Fruit fly (Drosophila melanogaster) whole organism, embryonic: Measurements from ENCODE around the gene Mdh1.

Experiments
- Asciz ChIP-seq: fragments of 200-800 bp; sonication (Bioruptor generic); optimal IDR thresholded peaks from 2 replicates; lab custom pipeline; 2017; ENCODE audit warnings: missing biosample characterization, mild to moderate bottlenecking, missing genetic modification characterization, missing genetic modification reagents
- Bgb ChIP-seq: fragments of 200-800 bp; sonication (Bioruptor generic); IDR thresholded peaks from 2 replicates; pipeline ENCODE4 v1.3.6; 2022; ENCODE audit warnings: missing biosample characterization, missing genetic modification characterization; ENCODE audit not compliant: partially characterized antibody
- CG10366 ChIP-seq: fragments of 200-800 bp; sonication (Bioruptor generic); IDR thresholded peaks from 2 replicates; pipeline ENCODE4 v1.3.6; 2022; ENCODE audit warnings: missing biosample characterization, missing genetic modification characterization
- CG10565 ChIP-seq: fragments of 200-800 bp; sonication (Bioruptor generic); optimal IDR thresholded peaks from 3 replicates; lab custom pipeline; 2016; ENCODE audit warnings: missing biosample characterization, mild to moderate bottlenecking, missing genetic modification characterization
- CG12071 ChIP-seq: fragments of 200-800 bp; sonication (Bioruptor generic); optimal IDR thresholded peaks from 3 replicates; lab custom pipeline; 2018; ENCODE audit warnings: missing biosample characterization, mild to moderate bottlenecking, missing genetic modification characterization
- CG12104 ChIP-seq: fragments of 200-800 bp; sonication (Bioruptor generic); optimal IDR thresholded peaks from 3 replicates; lab custom pipeline; 2016; ENCODE audit warnings: missing biosample characterization, missing genetic modification characterization
- CG14050 ChIP-seq: fragments of 200-800 bp; sonication (Bioruptor generic); IDR thresholded peaks from 3 replicates; pipeline ENCODE4 v1.3.6; 2022; ENCODE audit warnings: missing biosample characterization, missing genetic modification characterization
- CG15073 ChIP-seq: fragments of 200-800 bp; sonication (Bioruptor generic); optimal IDR thresholded peaks from 2 replicates; lab custom pipeline; 2016; ENCODE audit warnings: missing biosample characterization, missing genetic modification characterization
- CG15601 ChIP-seq: fragments of 200-800 bp; sonication (Bioruptor generic); optimal IDR thresholded peaks from 3 replicates; lab custom pipeline; 2019; ENCODE audit warnings: missing biosample characterization, mild to moderate bottlenecking, missing genetic modification characterization, moderate library complexity
- CG17186 ChIP-seq: fragments of 200-800 bp; sonication (Bioruptor generic); optimal IDR thresholded peaks from 3 replicates; lab custom pipeline; 2017; ENCODE audit warnings: missing biosample characterization, missing genetic modification reagents, missing genetic modification characterization
- CG17568 ChIP-seq: fragments of 200-800 bp; sonication (Bioruptor generic); optimal IDR thresholded peaks from 2 replicates; lab custom pipeline; 2018; ENCODE audit warnings: missing biosample characterization, mild to moderate bottlenecking, missing genetic modification characterization, moderate library complexity
- CG32767 ChIP-seq: fragments of 200-800 bp; sonication (Bioruptor generic); IDR thresholded peaks from 2 replicates; pipeline ENCODE4 v1.3.6; 2022; ENCODE audit warnings: missing biosample characterization, missing genetic modification characterization
- CG32772 ChIP-seq: fragments of 200-800 bp; sonication (Bioruptor generic); IDR thresholded peaks from 2 replicates; pipeline ENCODE4 v1.3.6; 2022; ENCODE audit warnings: missing biosample characterization, missing genetic modification characterization
- CG4360 ChIP-seq: fragments of 200-800 bp; sonication (Bioruptor generic); IDR thresholded peaks from 2 replicates; pipeline ENCODE4 v1.3.6; 2022; ENCODE audit warnings: missing biosample characterization, missing genetic modification characterization
- CG5245 ChIP-seq: fragments of 200-800 bp; sonication (Bioruptor generic); optimal IDR thresholded peaks from 3 replicates; lab custom pipeline; 2016; ENCODE audit warnings: missing biosample characterization, missing genetic modification characterization
- CG7271 ChIP-seq: fragments of 200-800 bp; sonication (Bioruptor generic); optimal IDR thresholded peaks from 2 replicates; lab custom pipeline; 2018; ENCODE audit warnings: missing biosample characterization, mild to moderate bottlenecking, missing genetic modification characterization, moderate library complexity
- CG7556 ChIP-seq: fragments of 200-800 bp; sonication (Bioruptor generic); optimal IDR thresholded peaks from 2 replicates; lab custom pipeline; 2017; ENCODE audit warnings: missing biosample characterization, mild to moderate bottlenecking, missing genetic modification characterization
- CG7745 ChIP-seq: fragments of 200-800 bp; sonication (Bioruptor generic); optimal IDR thresholded peaks from 2 replicates; lab custom pipeline; 2018; ENCODE audit warnings: missing biosample characterization, mild to moderate bottlenecking, missing genetic modification characterization, moderate library complexity
- CG7928 ChIP-seq: fragments of 200-800 bp; sonication (Bioruptor generic); optimal IDR thresholded peaks from 2 replicates; lab custom pipeline; 2017; ENCODE audit warnings: missing biosample characterization, mild to moderate bottlenecking, missing genetic modification characterization
- CG8281 ChIP-seq: fragments of 200-800 bp; sonication (Bioruptor generic); optimal IDR thresholded peaks from 2 replicates; lab custom pipeline; 2018; ENCODE audit warnings: missing biosample characterization, mild to moderate bottlenecking, missing genetic modification characterization, moderate library complexity
- CG8359 ChIP-seq: fragments of 200-800 bp; sonication (Bioruptor generic); optimal IDR thresholded peaks from 2 replicates; lab custom pipeline; 2017; ENCODE audit warnings: missing biosample characterization, mild to moderate bottlenecking, missing genetic modification characterization, borderline replicate concordance
- CG8765 ChIP-seq: fragments of 200-800 bp; sonication (Bioruptor generic); IDR thresholded peaks from 2 replicates; pipeline ENCODE4 v1.3.6; 2022; ENCODE audit warnings: missing biosample characterization, missing genetic modification characterization
- Dad ChIP-seq: fragments of 200-800 bp; sonication (Bioruptor generic); optimal IDR thresholded peaks from 3 replicates; lab custom pipeline; 2016; ENCODE audit warnings: missing biosample characterization, missing genetic modification characterization
- Dip2 ChIP-seq: fragments of 200-800 bp; sonication (Bioruptor generic); IDR thresholded peaks from 2 replicates; pipeline ENCODE4 v1.3.6; 2022; ENCODE audit warnings: missing biosample characterization, missing genetic modification characterization
- HmgD ChIP-seq: fragments of 200-800 bp; sonication (Bioruptor generic); optimal IDR thresholded peaks from 3 replicates; lab custom pipeline; 2016; ENCODE audit warnings: missing biosample characterization, missing genetic modification characterization
- Hmx ChIP-seq: fragments of 200-800 bp; sonication (Bioruptor generic); optimal IDR thresholded peaks from 2 replicates; lab custom pipeline; 2016; ENCODE audit warnings: missing biosample characterization, missing genetic modification characterization
- Kr ChIP-seq: fragments of 200-800 bp; sonication (Bioruptor generic); optimal IDR thresholded peaks from 2 replicates; lab custom pipeline; 2017; ENCODE audit warnings: missing biosample characterization, mild to moderate bottlenecking, missing genetic modification characterization
- Med ChIP-seq: fragments of 200-800 bp; sonication (Bioruptor generic); peaks from one replicate; lab custom pipeline; 2016; ENCODE audit warnings: missing biosample characterization, missing genetic modification characterization, mild to moderate bottlenecking, inconsistent platforms, moderate library complexity
- Tbp ChIP-seq: fragments of >200 bp; optimal IDR thresholded peaks from 2 replicates; lab custom pipeline; 2018; ENCODE audit warnings: missing biosample characterization, missing genetic modification characterization
- az2 ChIP-seq: fragments of 200-800 bp; sonication (Bioruptor generic); optimal IDR thresholded peaks from 3 replicates; lab custom pipeline; 2016; ENCODE audit warnings: missing biosample characterization, missing genetic modification characterization
- chif ChIP-seq, 2 experiments: fragments of 200-800 bp; sonication (Bioruptor generic); optimal IDR thresholded peaks; 3 replicates each; lab custom pipeline; 2016; ENCODE audit warnings: missing biosample characterization in 2 of 2, missing genetic modification characterization in 2 of 2
- cwo ChIP-seq: fragments of 200-800 bp; sonication (Bioruptor generic); optimal IDR thresholded peaks from 3 replicates; lab custom pipeline; 2017; ENCODE audit warnings: missing biosample characterization, missing genetic modification characterization, mild to moderate bottlenecking, moderate library complexity, missing genetic modification reagents
- da ChIP-seq: fragments of 200-800 bp; sonication (Bioruptor generic); optimal IDR thresholded peaks from 2 replicates; lab custom pipeline; 2016; ENCODE audit warnings: missing biosample characterization, missing genetic modification characterization
- dm ChIP-seq: fragments of 200-800 bp; sonication (Bioruptor generic); optimal IDR thresholded peaks from 3 replicates; lab custom pipeline; 2016; ENCODE audit warnings: missing biosample characterization, missing genetic modification characterization
- exex ChIP-seq: fragments of 200-800 bp; sonication (Bioruptor generic); optimal IDR thresholded peaks from 4 replicates; lab custom pipeline; 2018; ENCODE audit warnings: missing biosample characterization, mild to moderate bottlenecking, missing genetic modification characterization, moderate library complexity
- grau ChIP-seq: fragments of 200-800 bp; optimal IDR thresholded peaks from 3 replicates; lab custom pipeline; 2019; ENCODE audit warnings: missing biosample characterization, mild to moderate bottlenecking, missing genetic modification characterization, moderate library complexity
- h ChIP-seq: fragments of >200 bp; optimal IDR thresholded peaks from 2 replicates; lab custom pipeline; 2017
- ind ChIP-seq: fragments of 200-800 bp; sonication (Bioruptor generic); optimal IDR thresholded peaks from 3 replicates; lab custom pipeline; 2016; ENCODE audit warnings: missing biosample characterization, missing genetic modification characterization
- jumu ChIP-seq: fragments of 200-800 bp; sonication (Bioruptor generic); optimal IDR thresholded peaks from 3 replicates; lab custom pipeline; 2016; ENCODE audit warnings: missing biosample characterization, missing genetic modification characterization
- p53 ChIP-seq: fragments of 200-800 bp; sonication (Bioruptor generic); optimal IDR thresholded peaks from 2 replicates; lab custom pipeline; 2016; ENCODE audit warnings: missing biosample characterization, missing genetic modification characterization
- pan ChIP-seq, 4 experiments: fragments of >200 bp in 3 of 4; fragments of 200-800 bp in 1 of 4; sonication (Bioruptor generic) in 1 of 4; optimal IDR thresholded peaks in 3 of 4; IDR thresholded peaks in 1 of 4; 2 replicates each; pipeline versions ENCODE4 v1.3.6 to Lab custom; 2017 to 2022; ENCODE audit warnings: missing biosample characterization in 2 of 4, missing genetic modification characterization in 2 of 4, mixed read lengths in 1 of 4
- prd ChIP-seq, 3 experiments: fragments of >200 bp in 2 of 3; fragments of 200-800 bp in 1 of 3; sonication (Bioruptor generic) in 1 of 3; optimal IDR thresholded peaks in 2 of 3; IDR thresholded peaks in 1 of 3; 2 replicates in 2 of 3; 3 replicates in 1 of 3; pipeline versions ENCODE4 v1.3.6 to Lab custom; 2017 to 2022; ENCODE audit warnings: missing biosample characterization in 1 of 3, missing genetic modification characterization in 1 of 3
- psq ChIP-seq: fragments of 200-800 bp; sonication (Bioruptor generic); optimal IDR thresholded peaks from 2 replicates; lab custom pipeline; 2017; ENCODE audit warnings: missing biosample characterization, missing genetic modification characterization
- schlank ChIP-seq: fragments of 200-800 bp; sonication (Bioruptor generic); optimal IDR thresholded peaks from 2 replicates; lab custom pipeline; 2018; ENCODE audit warnings: missing biosample characterization, mild to moderate bottlenecking, missing genetic modification characterization
- sima ChIP-seq: fragments of 200-800 bp; sonication (Bioruptor generic); optimal IDR thresholded peaks from 2 replicates; lab custom pipeline; 2016; ENCODE audit warnings: missing biosample characterization, missing genetic modification characterization
- twi ChIP-seq: fragments of 200-800 bp; optimal IDR thresholded peaks from 2 replicates; lab custom pipeline; 2019; ENCODE audit warnings: missing biosample characterization, mild to moderate bottlenecking, missing genetic modification characterization, moderate library complexity
- tx ChIP-seq: fragments of 200-800 bp; sonication (Bioruptor generic); optimal IDR thresholded peaks from 2 replicates; lab custom pipeline; 2016; ENCODE audit warnings: missing biosample characterization, missing genetic modification characterization
- unc-4 ChIP-seq: fragments of 200-800 bp; sonication (Bioruptor generic); IDR thresholded peaks from 2 replicates; pipeline ENCODE4 v1.3.6; 2022; ENCODE audit warnings: missing biosample characterization, missing genetic modification characterization; ENCODE audit not compliant: partially characterized antibody

Mdh1 gene

dm6 chr2L:10413251-10414127, 17.4 kb upstream of the Mdh1 start, which contains the start of the genes CG5355 and Klp31E (continued):
- TF ChIP-seq pan (optimal IDR thresholded peaks at IDR 0.05; lab: Kevin White, UChicago): no peak
- peak in 1 of 2 experiments; percentile 63 for TF ChIP-seq pan (GFP tag; optimal IDR thresholded peaks at IDR 0.05 in 1 of 2, IDR thresholded peaks at IDR 0.05 in 1 of 2)
- no peak for TF ChIP-seq CG4360 (GFP tag; lab: Robert Waterston, UW)
- TF ChIP-seq h (lab: Kevin White, UChicago): no peak
- TF ChIP-seq CG32767: 0 out of 2 replicates have a peak, but pooled peaks have one; percentile 25
- TF ChIP-seq dm (GFP tag; lab: Kevin White, UChicago): peak; percentile 18
- TF ChIP-seq CG5245 (GFP tag; lab: Kevin White, UChicago): no peak
- TF ChIP-seq da (GFP tag; lab: Kevin White, UChicago): peak; percentile 41
- TF ChIP-seq grau (tag; lab: Kevin White, UChicago): peak; percentile 79
- TF ChIP-seq Bgb (GFP tag; lab: Robert Waterston, UW): peak; percentile 63
- TF ChIP-seq p53 (GFP tag; lab: Kevin White, UChicago): no peak
- TF ChIP-seq unc-4 (GFP tag; lab: Robert Waterston, UW): peak; percentile 65
- no peak for TF ChIP-seq prd (optimal IDR thresholded peaks at IDR 0.05; lab: Kevin White, UChicago)
- TF ChIP-seq prd (GFP tag; IDR thresholded peaks at IDR 0.05; lab: Robert Waterston, UW): peak; percentile 73
- TF ChIP-seq CG10565 (GFP tag; lab: Kevin White, UChicago): no peak
- TF ChIP-seq chif (GFP tag; optimal IDR thresholded peaks at IDR 0.05; lab: Kevin White, UChicago): peak; percentile 7 to 41
- no peak for TF ChIP-seq CG10366 (GFP tag; lab: Robert Waterston, UW)
- peak; percentile 73 for TF ChIP-seq CG15601 (tag; lab: Kevin White, UChicago)
- no peak for TF ChIP-seq cwo (GFP tag; lab: Kevin White, UChicago)
- no peak for TF ChIP-seq CG8281 (tag; lab: Kevin White, UChicago)
- TF ChIP-seq CG8765 (GFP tag; lab: Robert Waterston, UW): no peak
- TF ChIP-seq tx: peak; percentile 13
- peak; percentile 69 for TF ChIP-seq az2 (GFP tag; lab: Kevin White, UChicago)
- TF ChIP-seq Kr (GFP tag; lab: Kevin White, UChicago): no peak
- TF ChIP-seq CG17186 (GFP tag; lab: Kevin White, UChicago): no peak
- TF ChIP-seq Tbp (GFP tag; lab: Kevin White, UChicago): no peak
- TF ChIP-seq psq (GFP tag; lab: Kevin White, UChicago): no peak
- no peak for TF ChIP-seq CG7745 (tag; lab: Kevin White, UChicago)
- no peak for TF ChIP-seq CG17568
- peak; percentile 57 for TF ChIP-seq jumu (GFP tag; lab: Kevin White, UChicago)
- peak; percentile 69 for TF ChIP-seq CG12104 (GFP tag; lab: Kevin White, UChicago)
- peak; percentile 46 for TF ChIP-seq exex
- TF ChIP-seq Asciz (GFP tag; lab: Kevin White, UChicago): peak; percentile 64
- TF ChIP-seq ind (GFP tag; lab: Kevin White, UChicago): peak; percentile 55
- 0 out of 2 replicates have a peak, but pooled peaks have one; percentile 4 for TF ChIP-seq CG32772 (GFP tag; lab: Robert Waterston, UW)
- no peak for TF ChIP-seq CG14050 (GFP tag; lab: Robert Waterston, UW)
- TF ChIP-seq sima: no peak
- TF ChIP-seq CG12071: no peak
- TF ChIP-seq CG8359 (GFP tag; lab: Kevin White, UChicago): peak; percentile 14
- TF ChIP-seq Dip2 (GFP tag; lab: Robert Waterston, UW): no peak
- peak; percentile 56 for TF ChIP-seq HmgD (GFP tag; lab: Kevin White, UChicago)
- TF ChIP-seq CG7928: no peak
- peak; percentile 69 for TF ChIP-seq twi
- TF ChIP-seq schlank (tag; lab: Kevin White, UChicago): no peak
- TF ChIP-seq CG7271 (tag; lab: Kevin White, UChicago): no peak
- TF ChIP-seq CG15073: no peak
- peak; percentile 84 for TF ChIP-seq CG7556 (GFP tag; lab: Kevin White, UChicago)
- TF ChIP-seq Med: peak; percentile 84
- TF ChIP-seq Hmx (GFP tag; lab: Kevin White, UChicago): no peak
- peak; percentile 32 for TF ChIP-seq Dad (GFP tag; lab: Kevin White, UChicago)
